Worm (Caenorhabditis elegans): ENCODE results near the gene F31E3.2.
A peak's percentile ranks its signal among the peaks of the same experiment; 100 is the strongest.

DNA sequence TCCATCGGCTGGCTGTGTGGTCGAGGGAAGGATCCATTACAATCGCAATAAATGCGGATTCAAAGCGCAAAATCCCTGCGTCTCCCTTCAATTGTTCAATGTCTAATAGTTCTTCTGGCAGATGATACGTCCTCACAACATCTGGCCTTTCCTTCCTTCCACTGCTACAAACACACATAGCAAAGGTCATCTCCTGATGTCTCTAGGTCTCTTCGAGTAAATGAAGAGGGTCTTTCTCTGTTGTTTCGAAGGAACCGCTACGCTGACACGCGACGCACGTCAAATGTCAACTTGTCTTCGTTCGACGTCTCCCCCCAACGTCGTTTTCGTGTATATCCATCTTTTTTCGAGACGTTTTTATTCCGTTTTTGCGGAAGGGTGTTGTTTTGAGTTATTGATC is 5.1 kb downstream of the F31E3.2 start:
- TF ChIP-seq ama-1 (optimal IDR thresholded peaks at IDR 0.05) (no peak), flt-1 (GFP tag; IDR thresholded peaks at IDR 0.05) (no peak; the same call in 1 of the 2 replicates), ets-7 (tag; optimal IDR thresholded peaks at IDR 0.05) (no peak), hnd-1 (tag; optimal IDR thresholded peaks at IDR 0.05) (no peak), hmg-4 (GFP tag; optimal IDR thresholded peaks at IDR 0.05) (peak; percentile 80), F13C5.2 (tag; optimal IDR thresholded peaks at IDR 0.05) (no peak), pes-1 (GFP tag; IDR thresholded peaks at IDR 0.05) (no peak), sea-1 (GFP tag; conservative IDR thresholded peaks at IDR 0.05) (no peak), scrt-1 (GFP tag; IDR thresholded peaks at IDR 0.05) (0 out of 2 replicates have a peak, but pooled peaks have one; percentile 7), hmbx-1 (tag; optimal IDR thresholded peaks at IDR 0.05) (no peak)
